Fruit fly (Drosophila melanogaster): Measurements from ENCODE around the gene ChAT.

The ChAT gene

DNA sequence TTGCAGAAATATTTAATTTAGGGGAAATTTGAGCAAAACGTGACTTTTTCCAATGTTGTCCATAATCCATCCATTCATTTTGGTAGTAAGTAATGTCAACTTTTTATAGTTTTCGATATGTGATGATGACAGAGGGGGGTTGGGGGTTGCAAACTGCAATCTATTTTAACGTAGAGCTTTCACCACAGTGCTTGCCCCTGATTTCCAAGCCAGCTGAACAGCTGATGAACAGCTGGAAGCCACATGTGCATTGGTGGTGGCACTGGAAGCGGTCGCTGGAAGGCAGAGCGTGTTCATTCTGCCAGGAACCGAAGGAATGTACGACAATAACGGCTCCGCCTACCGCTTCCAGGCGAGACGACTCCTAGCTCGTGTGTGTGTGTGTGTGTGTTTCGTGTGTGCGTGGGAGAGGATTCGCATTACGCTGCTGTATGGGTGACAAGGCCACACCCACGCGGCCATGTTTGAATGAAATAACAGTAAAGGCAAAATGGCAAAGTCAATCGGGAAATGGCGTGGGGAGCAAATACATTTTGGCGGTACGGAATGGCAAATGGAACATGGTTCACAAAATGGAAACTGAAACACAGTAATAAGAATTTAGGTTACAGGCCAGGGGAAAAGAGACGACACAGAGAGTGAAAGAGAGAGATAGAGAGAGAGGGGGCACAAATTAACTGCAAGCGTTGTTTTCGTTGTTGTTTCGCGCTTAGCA is 6.3 kb upstream of the ChAT start:
- no peak for TF ChIP-seq CG4318 (GFP tag; optimal IDR thresholded peaks at IDR 0.05)
- TF ChIP-seq CG6792 (GFP tag; optimal IDR thresholded peaks at IDR 0.05), result no peak
- no peak for TF ChIP-seq CG6163 (GFP tag; IDR thresholded peaks at IDR 0.05)
- no peak for TF ChIP-seq Ets21C (GFP tag; optimal IDR thresholded peaks at IDR 0.05)
- TF ChIP-seq Eip75B (GFP tag; optimal IDR thresholded peaks at IDR 0.05), result no peak
- no peak for TF ChIP-seq CG15336 (GFP tag; IDR thresholded peaks at IDR 0.05)
- no peak for TF ChIP-seq Lpt (GFP tag; optimal IDR thresholded peaks at IDR 0.05)
- no peak for TF ChIP-seq achi (GFP tag; optimal IDR thresholded peaks at IDR 0.05)
- no peak for TF ChIP-seq CG31627 (GFP tag; optimal IDR thresholded peaks at IDR 0.05)
- TF ChIP-seq eg (GFP tag; IDR thresholded peaks at IDR 0.05), result no peak
- no peak for TF ChIP-seq Smox (GFP tag; optimal IDR thresholded peaks at IDR 0.05)

DNA sequence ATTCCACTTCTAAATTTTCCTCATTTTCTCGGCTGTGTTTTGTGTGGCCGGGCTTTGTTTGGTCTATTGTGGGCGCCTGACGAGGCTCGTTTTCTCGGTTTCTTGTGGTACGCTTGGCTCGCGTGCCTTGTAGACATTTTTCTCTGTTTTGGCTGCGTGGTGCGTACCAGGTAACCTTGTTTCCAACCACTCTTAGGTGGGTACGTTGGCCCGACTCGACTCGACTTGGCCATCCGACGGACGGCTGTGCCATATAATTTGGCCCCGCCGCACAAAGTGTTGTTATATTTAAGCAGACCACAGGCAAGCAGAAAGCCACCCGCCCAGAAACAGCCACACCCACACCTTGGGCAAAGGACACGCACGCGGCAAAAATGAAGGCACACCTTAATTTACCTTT is 1.8 kb upstream of the ChAT start:
- no peak for TF ChIP-seq Hr38 (GFP tag; optimal IDR thresholded peaks at IDR 0.05)
- no peak for TF ChIP-seq CG3919 (GFP tag; optimal IDR thresholded peaks at IDR 0.05)
- TF ChIP-seq CG9139 (GFP tag; optimal IDR thresholded peaks at IDR 0.05), result no peak
- no peak for TF ChIP-seq CG6854 (GFP tag; optimal IDR thresholded peaks at IDR 0.05)
- no peak for TF ChIP-seq acj6 (GFP tag; optimal IDR thresholded peaks at IDR 0.05)
- TF ChIP-seq CG15336 (GFP tag; IDR thresholded peaks at IDR 0.05), result no peak
- no peak for TF ChIP-seq achi (GFP tag; optimal IDR thresholded peaks at IDR 0.05)
- no peak for TF ChIP-seq CG11902 (GFP tag; optimal IDR thresholded peaks at IDR 0.05)
- TF ChIP-seq svp (GFP tag), result no peak
- TF ChIP-seq Sox102F (GFP tag; optimal IDR thresholded peaks at IDR 0.05), result no peak
- no peak for TF ChIP-seq CG1621 (tag; optimal IDR thresholded peaks at IDR 0.05)

DNA sequence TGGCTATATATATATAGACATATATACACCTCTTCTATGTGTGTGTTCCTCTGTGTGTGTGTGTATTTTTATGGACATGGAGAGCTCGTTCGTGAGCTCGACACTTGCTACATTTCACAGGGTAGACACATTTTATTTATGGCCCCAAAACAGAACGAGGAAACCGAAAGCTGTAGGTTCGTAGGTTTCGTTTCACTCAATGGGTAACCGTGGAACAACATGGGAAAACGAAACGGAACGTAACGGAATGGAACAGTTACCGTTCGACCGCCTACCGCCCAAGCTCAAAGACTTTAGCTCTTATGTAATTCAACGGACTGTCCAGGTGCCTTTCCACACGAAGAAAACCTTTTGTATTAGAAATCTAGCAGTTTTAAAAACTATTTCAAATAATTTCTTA is 988 bp downstream of the ChAT start:
- TF ChIP-seq lz (GFP tag; optimal IDR thresholded peaks at IDR 0.05) (no peak), cyc (GFP tag; optimal IDR thresholded peaks at IDR 0.05) (no peak), pdm3 (GFP tag; optimal IDR thresholded peaks at IDR 0.05) (no peak), vri (GFP tag; optimal IDR thresholded peaks at IDR 0.05) (no peak), Hr39 (GFP tag; optimal IDR thresholded peaks at IDR 0.05) (no peak), ss (GFP tag; optimal IDR thresholded peaks at IDR 0.05) (no peak), CG10669 (GFP tag; optimal IDR thresholded peaks at IDR 0.05) (no peak), CG3919 (GFP tag; optimal IDR thresholded peaks at IDR 0.05) (no peak), Ets21C (GFP tag; optimal IDR thresholded peaks at IDR 0.05) (no peak), Blimp-1 (GFP tag; optimal IDR thresholded peaks at IDR 0.05) (no peak), CG15336 (GFP tag; IDR thresholded peaks at IDR 0.05) (no peak), Sox102F (GFP tag; optimal IDR thresholded peaks at IDR 0.05) (no peak), fkh (GFP tag; optimal IDR thresholded peaks at IDR 0.05) (no peak), achi (GFP tag; optimal IDR thresholded peaks at IDR 0.05) (no peak), Sox14 (GFP tag; optimal IDR thresholded peaks at IDR 0.05) (no peak), dsx (GFP tag; optimal IDR thresholded peaks at IDR 0.05; ENCODE audit: poor library complexity, severe bottlenecking) (no peak), CG8632 (GFP tag; optimal IDR thresholded peaks at IDR 0.05) (no peak), CG6163 (GFP tag; IDR thresholded peaks at IDR 0.05) (no peak), Ets96B (tag; optimal IDR thresholded peaks at IDR 0.05) (no peak), eg (GFP tag; IDR thresholded peaks at IDR 0.05) (no peak)

DNA sequence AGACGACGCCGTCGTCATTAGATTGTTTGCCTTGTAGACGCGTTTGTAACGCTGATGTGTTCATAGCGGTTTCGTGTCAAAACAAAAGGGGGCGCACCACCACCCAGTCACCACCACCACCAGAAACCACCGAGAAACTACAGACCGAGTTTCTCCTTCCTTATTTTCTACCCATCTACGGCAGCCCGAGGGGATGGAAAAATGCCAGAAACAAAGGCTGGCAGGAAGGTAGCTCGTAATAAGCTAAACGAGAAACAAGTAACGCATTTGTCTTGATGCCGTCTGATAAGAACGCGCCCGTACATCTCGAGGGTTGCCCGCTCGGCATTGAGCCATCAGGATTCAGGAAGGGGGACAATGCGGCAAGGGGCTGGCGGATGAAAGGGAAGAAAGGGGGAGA is 2.2 kb downstream of the ChAT start:
- no peak for TF ChIP-seq esn (GFP tag; optimal IDR thresholded peaks at IDR 0.05)
- TF ChIP-seq CG31627 (GFP tag; optimal IDR thresholded peaks at IDR 0.05), result no peak
- no peak for TF ChIP-seq CG6792 (GFP tag; optimal IDR thresholded peaks at IDR 0.05)
- no peak for TF ChIP-seq Sox102F (GFP tag; optimal IDR thresholded peaks at IDR 0.05)
- TF ChIP-seq achi (GFP tag; optimal IDR thresholded peaks at IDR 0.05), result no peak
- no peak for TF ChIP-seq cyc (GFP tag; optimal IDR thresholded peaks at IDR 0.05)
